Fruit fly (Drosophila melanogaster): ENCODE measurements around the gene CG31917.

Gene CG31917

dm6 chr2L:5044892-5045619 is 34.4 kb upstream of the CG31917 start (continued):
- TF ChIP-seq mirr (GFP tag; optimal IDR thresholded peaks at IDR 0.05) (peak; percentile 25), pnt (GFP tag; optimal IDR thresholded peaks at IDR 0.05) (peak; percentile 22), CG8290 (GFP tag; optimal IDR thresholded peaks at IDR 0.05) (no peak), CG8290 (tag; optimal IDR thresholded peaks at IDR 0.05) (peak in 1 of 2 experiments; percentile 64), Elba2 (GFP tag; optimal IDR thresholded peaks at IDR 0.05) (no peak), nmo (GFP tag; optimal IDR thresholded peaks at IDR 0.05) (peak; percentile 54), nerfin-1 (tag; optimal IDR thresholded peaks at IDR 0.05) (no peak), Sox102F (GFP tag; optimal IDR thresholded peaks at IDR 0.05) (peak; percentile 67), croc (GFP tag; conservative IDR thresholded peaks at IDR 0.05) (peak; percentile 35; the same call in 1 of the 3 replicates), CG11695 (GFP tag; IDR thresholded peaks at IDR 0.05) (peak; percentile 57; the same call in 1 of the 3 replicates), CG8089 (GFP tag; optimal IDR thresholded peaks at IDR 0.05) (peak; percentile 13), emc (GFP tag; optimal IDR thresholded peaks at IDR 0.05) (no peak), Rfx (GFP tag; IDR thresholded peaks at IDR 0.05) (peak; percentile 63), ttk (GFP tag; IDR thresholded peaks at IDR 0.05) (peak; percentile 39; the same call in 1 of the 2 replicates), bsh (GFP tag; optimal IDR thresholded peaks at IDR 0.05) (peak; percentile 34), Bteb2 (GFP tag; optimal IDR thresholded peaks at IDR 0.05) (no peak), CG10147 (GFP tag; optimal IDR thresholded peaks at IDR 0.05) (peak; percentile 8), grn (GFP tag; optimal IDR thresholded peaks at IDR 0.05) (no peak), CG10959 (GFP tag; IDR thresholded peaks at IDR 0.05) (no peak), shn (GFP tag; optimal IDR thresholded peaks at IDR 0.05) (peak; percentile 33), CG14014 (GFP tag; IDR thresholded peaks at IDR 0.05) (peak; percentile 64; the same call in 1 of the 2 replicates), gce (GFP tag; IDR thresholded peaks at IDR 0.05) (peak; percentile 77; the same call in 2 of the 3 replicates), CG2116 (GFP tag; optimal IDR thresholded peaks at IDR 0.05) (peak; percentile 15), CkIIα-i1 (GFP tag; IDR thresholded peaks at IDR 0.05) (no peak), CG6254 (GFP tag; optimal IDR thresholded peaks at IDR 0.05) (peak; percentile 30), CG10431 (GFP tag; optimal IDR thresholded peaks at IDR 0.05) (peak; percentile 8), CG18764 (GFP tag; optimal IDR thresholded peaks at IDR 0.05) (no peak), CG10979 (tag; optimal IDR thresholded peaks at IDR 0.05) (peak; percentile 54), C15 (GFP tag; IDR thresholded peaks at IDR 0.05) (0 out of 3 replicates have a peak, but pooled peaks have one; percentile 21), CG8388 (GFP tag; optimal IDR thresholded peaks at IDR 0.05) (peak; percentile 30), org-1 (GFP tag; optimal IDR thresholded peaks at IDR 0.05) (peak; percentile 29), CG7372 (GFP tag; IDR thresholded peaks at IDR 0.05) (no peak), repo (GFP tag; optimal IDR thresholded peaks at IDR 0.05) (peak; percentile 48), tin (GFP tag; optimal IDR thresholded peaks at IDR 0.05) (peak; percentile 56), Six4 (GFP tag; optimal IDR thresholded peaks at IDR 0.05) (no peak), CG3281 (GFP tag; optimal IDR thresholded peaks at IDR 0.05) (peak; percentile 68), MESR4 (GFP tag; optimal IDR thresholded peaks at IDR 0.05) (peak; percentile 7), Dip2 (GFP tag; IDR thresholded peaks at IDR 0.05) (no peak), CG11696 (GFP tag; IDR thresholded peaks at IDR 0.05) (peak; percentile 41; the same call in 1 of the 2 replicates), E2f1 (GFP tag; IDR thresholded peaks at IDR 0.05) (peak; percentile 34), CG17912 (GFP tag; optimal IDR thresholded peaks at IDR 0.05) (no peak), HLH3B (GFP tag; IDR thresholded peaks at IDR 0.05) (peak; percentile 25), Vsx1 (GFP tag; optimal IDR thresholded peaks at IDR 0.05) (peak; percentile 30), CG9215 (GFP tag; IDR thresholded peaks at IDR 0.05) (no peak), Oli (tag; optimal IDR thresholded peaks at IDR 0.05) (peak; percentile 66), Ets65A (GFP tag) (peak; percentile 64), Sin3A (optimal IDR thresholded peaks at IDR 0.05) (no peak), Abd-B (GFP tag; optimal IDR thresholded peaks at IDR 0.05) (peak; percentile 24), sd (tag; optimal IDR thresholded peaks at IDR 0.05) (peak; percentile 28), kah (GFP tag; optimal IDR thresholded peaks at IDR 0.05) (peak; percentile 29), gt (GFP tag; IDR thresholded peaks at IDR 0.05) (no peak)

All from whole organism, embryonic.